Fruit fly (Drosophila melanogaster) whole organism: Measurements from ENCODE around the gene CG4073.

Experiments
- CG8478 ChIP-seq: fragments of >200 bp; optimal IDR thresholded peaks from 2 replicates; lab custom pipeline; 2018; ENCODE audit warnings: inconsistent platforms
- Dll ChIP-seq: fragments of >200 bp; optimal IDR thresholded peaks from 2 replicates; lab custom pipeline; 2017
- EcR ChIP-seq, 2 experiments: fragments of >200 bp; optimal IDR thresholded peaks; 2 replicates each; lab custom pipeline; 2017; ENCODE audit warnings: missing biosample characterization in 2 of 2, missing genetic modification characterization in 2 of 2, missing genetic modification reagents in 2 of 2
- pan ChIP-seq: fragments of >200 bp; optimal IDR thresholded peaks from 2 replicates; lab custom pipeline; 2017
- psq ChIP-seq: fragments of >200 bp; optimal IDR thresholded peaks from 2 replicates; lab custom pipeline; 2017
- usp ChIP-seq: fragments of >200 bp; optimal IDR thresholded peaks from 2 replicates; lab custom pipeline; 2017; ENCODE audit warnings: missing biosample characterization, missing genetic modification characterization, mixed read lengths

CG4073 gene

dm6 chr3R:10708169-10708568, 6.4 kb upstream of the CG4073 start, which contains the start of gene CG31278:
TSS of gene CG31278 (minus strand) at chr3R:10708340.
- TF ChIP-seq pan (lab: Kevin White, UChicago) (no peak), usp (GFP tag; lab: Kevin White, UChicago) (no peak), CG8478 (no peak), EcR (GFP tag; optimal IDR thresholded peaks at IDR 0.05; lab: Kevin White, UChicago) (no peak), psq (lab: Kevin White, UChicago) (no peak), Dll (lab: Kevin White, UChicago) (no peak)

dm6 chr3R:10709264-10709663, 5.3 kb upstream of the CG4073 start, which contains the start of gene CG31373:
TSS of gene CG31373 (minus strand) at chr3R:10709364.
- TF ChIP-seq EcR (GFP tag; optimal IDR thresholded peaks at IDR 0.05; lab: Kevin White, UChicago) (no peak), pan (lab: Kevin White, UChicago) (no peak), psq (lab: Kevin White, UChicago) (no peak), CG8478 (no peak), usp (GFP tag; lab: Kevin White, UChicago) (no peak), Dll (lab: Kevin White, UChicago) (no peak)

- TF ChIP-seq pan (lab: Kevin White, UChicago) = no peak
- no peak for TF ChIP-seq EcR (GFP tag; optimal IDR thresholded peaks at IDR 0.05; lab: Kevin White, UChicago)
- TF ChIP-seq usp (GFP tag; lab: Kevin White, UChicago) = no peak
- no peak for TF ChIP-seq psq (lab: Kevin White, UChicago)
- TF ChIP-seq CG8478 = no peak
- TF ChIP-seq Dll (lab: Kevin White, UChicago) = no peak
These were observed 3.5 kb upstream of the CG4073 start, which contains the start of gene CG14689 for dm6 chr3R:10711148-10711547. TSS of gene CG14689 (minus strand) at chr3R:10711248.

- TF ChIP-seq pan (lab: Kevin White, UChicago) (no peak), psq (lab: Kevin White, UChicago) (no peak), Dll (lab: Kevin White, UChicago) (no peak), usp (GFP tag; lab: Kevin White, UChicago) (no peak), CG8478 (no peak), EcR (GFP tag; optimal IDR thresholded peaks at IDR 0.05; lab: Kevin White, UChicago) (no peak)
These were observed 12.1 kb downstream of the CG4073 start for dm6 chr3R:10726714-10727113.

- TF ChIP-seq Dll (lab: Kevin White, UChicago) = no peak
- TF ChIP-seq pan (lab: Kevin White, UChicago) = no peak
- no peak for TF ChIP-seq CG8478
- no peak for TF ChIP-seq usp (GFP tag; lab: Kevin White, UChicago)
- no peak for TF ChIP-seq psq (lab: Kevin White, UChicago)
- TF ChIP-seq EcR (GFP tag; optimal IDR thresholded peaks at IDR 0.05; lab: Kevin White, UChicago) = no peak
These were observed 21.3 kb downstream of the CG4073 start, which contains the start of gene tomboy20 for dm6 chr3R:10735857-10736256. TSS of gene tomboy20 (minus strand) at chr3R:10735957.

- TF ChIP-seq EcR (GFP tag; optimal IDR thresholded peaks at IDR 0.05; lab: Kevin White, UChicago) (no peak), usp (GFP tag; lab: Kevin White, UChicago) (no peak), pan (lab: Kevin White, UChicago) (no peak), CG8478 (no peak), Dll (lab: Kevin White, UChicago) (no peak), psq (lab: Kevin White, UChicago) (no peak)
These were observed 33.1 kb downstream of the CG4073 start for dm6 chr3R:10747650-10748049.

dm6 chr3R:10751061-10751460, 36.5 kb downstream of the CG4073 start, which contains the start of gene TkR86C:
TSS of gene TkR86C (minus strand) at chr3R:10751228.
- TF ChIP-seq CG8478 (no peak), pan (lab: Kevin White, UChicago) (no peak), Dll (lab: Kevin White, UChicago) (no peak), EcR (GFP tag; optimal IDR thresholded peaks at IDR 0.05; lab: Kevin White, UChicago) (no peak), psq (lab: Kevin White, UChicago) (no peak), usp (GFP tag; lab: Kevin White, UChicago) (no peak)

- TF ChIP-seq EcR (GFP tag; optimal IDR thresholded peaks at IDR 0.05; lab: Kevin White, UChicago) (no peak), Dll (lab: Kevin White, UChicago) (no peak), CG8478 (no peak), pan (lab: Kevin White, UChicago) (no peak), psq (lab: Kevin White, UChicago) (no peak), usp (GFP tag; lab: Kevin White, UChicago) (no peak)
These were observed 40.9 kb downstream of the CG4073 start, which contains the start of gene CG14691 for dm6 chr3R:10755534-10755933. TSS of gene CG14691 (minus strand) at chr3R:10755634.

dm6 chr3R:10759348-10759847, 44.8 kb downstream of the CG4073 start, which contains the start of gene CG31272:
TSS of gene CG31272 (minus strand) at chr3R:10759398.
- no peak for TF ChIP-seq pan (lab: Kevin White, UChicago)
- no peak for TF ChIP-seq CG8478
- TF ChIP-seq psq (lab: Kevin White, UChicago) = no peak
- no peak for TF ChIP-seq Dll (lab: Kevin White, UChicago)
- no peak for TF ChIP-seq usp (GFP tag; lab: Kevin White, UChicago)
- no peak for TF ChIP-seq EcR (GFP tag; optimal IDR thresholded peaks at IDR 0.05; lab: Kevin White, UChicago)

- no peak for TF ChIP-seq usp (GFP tag; lab: Kevin White, UChicago)
- TF ChIP-seq psq (lab: Kevin White, UChicago) = peak; percentile 6
- TF ChIP-seq EcR (GFP tag; optimal IDR thresholded peaks at IDR 0.05; lab: Kevin White, UChicago) = no peak
- TF ChIP-seq Dll (lab: Kevin White, UChicago) = no peak
- TF ChIP-seq pan (lab: Kevin White, UChicago) = no peak
- TF ChIP-seq CG8478 = no peak
These were observed 46.6 kb downstream of the CG4073 start, which contains the start of the genes MED7 and Cap-H2 for dm6 chr3R:10760966-10761855. TSS of gene MED7 (minus strand) at chr3R:10761032. TSS of gene Cap-H2 (plus strand) at chr3R:10761310.

- TF ChIP-seq CG8478 = no peak
- no peak for TF ChIP-seq pan (lab: Kevin White, UChicago)
- TF ChIP-seq Dll (lab: Kevin White, UChicago) = no peak
- no peak for TF ChIP-seq EcR (GFP tag; optimal IDR thresholded peaks at IDR 0.05; lab: Kevin White, UChicago)
- no peak for TF ChIP-seq usp (GFP tag; lab: Kevin White, UChicago)
- TF ChIP-seq psq (lab: Kevin White, UChicago) = no peak
These were observed 47.4 kb downstream of the CG4073 start for dm6 chr3R:10761980-10762379.
